Worm (Caenorhabditis elegans): Measurements from ENCODE around the gene immt-2.
A peak's percentile ranks its signal among the peaks of the same experiment; 100 is the strongest.

immt-2 gene

ce11 chrV:16747031-16747672 lies 41.9 kb upstream of the immt-2 start, which contains the start of gene dkf-2 (continued):
- no peak for TF ChIP-seq egl-44 (GFP tag; IDR thresholded peaks at IDR 0.05)
- TF ChIP-seq tbx-9 (tag; optimal IDR thresholded peaks at IDR 0.05; ENCODE audit: borderline replicate concordance), result no peak
- TF ChIP-seq attf-5 (GFP tag; optimal IDR thresholded peaks at IDR 0.05), result no peak
- TF ChIP-seq lsl-1 (GFP tag; optimal IDR thresholded peaks at IDR 0.05), result peak; percentile 97
- TF ChIP-seq D2030.7 (GFP tag; IDR thresholded peaks at IDR 0.05), result peak; percentile 21; the same call in 1 of the 2 replicates
- TF ChIP-seq pha-4 (tag; optimal IDR thresholded peaks at IDR 0.05), result no peak
- TF ChIP-seq madf-6 (GFP tag; IDR thresholded peaks at IDR 0.05), result peak; percentile 92
- no peak for TF ChIP-seq ceh-40 (GFP tag; IDR thresholded peaks at IDR 0.05)
- TF ChIP-seq egl-18 (GFP tag; IDR thresholded peaks at IDR 0.05), result no peak
- peak; percentile 74 for TF ChIP-seq madf-8 (GFP tag; conservative IDR thresholded peaks at IDR 0.05)
- TF ChIP-seq fkh-3 (tag; optimal IDR thresholded peaks at IDR 0.05), result no peak
- TF ChIP-seq repo-1 (tag; optimal IDR thresholded peaks at IDR 0.05), result no peak

- no peak for TF ChIP-seq tlf-1 (GFP tag; optimal IDR thresholded peaks at IDR 0.05)
- TF ChIP-seq snpc-3.4 (tag; optimal IDR thresholded peaks at IDR 0.05), result no peak
- no peak for TF ChIP-seq dpl-1 (GFP tag; optimal IDR thresholded peaks at IDR 0.05)
- TF ChIP-seq F33H1.4 (GFP tag; IDR thresholded peaks at IDR 0.05), result no peak
- no peak for TF ChIP-seq ztf-22 (GFP tag; optimal IDR thresholded peaks at IDR 0.05)
- no peak for TF ChIP-seq nfya-1 (tag; optimal IDR thresholded peaks at IDR 0.05; ENCODE audit: borderline replicate concordance, insufficient read depth)
- no peak for TF ChIP-seq lin-40 (tag; optimal IDR thresholded peaks at IDR 0.05)
- no peak for TF ChIP-seq nfya-2 (GFP tag; IDR thresholded peaks at IDR 0.05)
- no peak for TF ChIP-seq K11D2.4 (GFP tag; IDR thresholded peaks at IDR 0.05)
- TF ChIP-seq cebp-1 (GFP tag; IDR thresholded peaks at IDR 0.05), result no peak
- TF ChIP-seq cebp-1 (tag; optimal IDR thresholded peaks at IDR 0.05), result no peak
- no peak for TF ChIP-seq attf-5 (GFP tag; optimal IDR thresholded peaks at IDR 0.05)
- TF ChIP-seq Y95B8A.8 (GFP tag; IDR thresholded peaks at IDR 0.05), result no peak
- TF ChIP-seq ceh-58 (GFP tag; IDR thresholded peaks at IDR 0.05), result no peak
- no peak for TF ChIP-seq hmg-1.2 (GFP tag; IDR thresholded peaks at IDR 0.05)
- TF ChIP-seq xnd-1 (tag; optimal IDR thresholded peaks at IDR 0.05), result no peak
- no peak for TF ChIP-seq sptf-2 (GFP tag; optimal IDR thresholded peaks at IDR 0.05)
- no peak for TF ChIP-seq attf-3 (GFP tag; conservative IDR thresholded peaks at IDR 0.05)
- TF ChIP-seq egl-44 (GFP tag; IDR thresholded peaks at IDR 0.05), result no peak
Observed at ce11 chrV:16749473-16749872, 39.6 kb upstream of the immt-2 start.

ce11 chrV:16752089-16753030 lies 36.7 kb upstream of the immt-2 start:
- no peak for TF ChIP-seq akir-1 (GFP tag; optimal IDR thresholded peaks at IDR 0.05)
- 0 out of 2 replicates have a peak, but pooled peaks have one; percentile 14 for TF ChIP-seq zfh-2 (GFP tag; conservative IDR thresholded peaks at IDR 0.05)

ce11 chrV:16756166-16756565 lies 32.9 kb upstream of the immt-2 start:
- TF ChIP-seq let-526 (GFP tag; IDR thresholded peaks at IDR 0.05) (no peak), B0019.2 (GFP tag; conservative IDR thresholded peaks at IDR 0.05) (no peak), madf-3 (GFP tag; IDR thresholded peaks at IDR 0.05) (no peak), ceh-27 (GFP tag; optimal IDR thresholded peaks at IDR 0.05) (no peak), ccch-3 (GFP tag; optimal IDR thresholded peaks at IDR 0.05) (no peak), ceh-91 (GFP tag; IDR thresholded peaks at IDR 0.05) (no peak), F23B12.7 (tag; optimal IDR thresholded peaks at IDR 0.05; ENCODE audit: insufficient read depth) (no peak), Y79H2A.3 (GFP tag; conservative IDR thresholded peaks at IDR 0.05) (no peak), chd-7 (tag; optimal IDR thresholded peaks at IDR 0.05) (no peak), let-607 (tag; optimal IDR thresholded peaks at IDR 0.05) (no peak), hlh-12 (tag; optimal IDR thresholded peaks at IDR 0.05) (no peak), ama-1 (optimal IDR thresholded peaks at IDR 0.05) (no peak), ama-1 (GFP tag; optimal IDR thresholded peaks at IDR 0.05) (no peak)
